Worm (Caenorhabditis elegans): ENCODE measurements around the gene Y54G2A.52.
"Not testable (repeated sequence)": the region's sequence is repeated elsewhere in the genome, so short reads cannot be mapped to it uniquely, and the experiment has no call there.

Gene Y54G2A.52

ce11 chrIV:2785057-2785456 is 13.4 kb downstream of the Y54G2A.52 start:
- TF ChIP-seq nfya-1 (tag; optimal IDR thresholded peaks at IDR 0.05), result peak; percentile 44
- TF ChIP-seq nhr-11 (tag; optimal IDR thresholded peaks at IDR 0.05), result no peak
- peak; percentile 14 for TF ChIP-seq unc-55 (GFP tag; optimal IDR thresholded peaks at IDR 0.05)
- TF ChIP-seq npax-4 (tag; optimal IDR thresholded peaks at IDR 0.05), result no peak
- no peak for TF ChIP-seq gmeb-2 (tag; optimal IDR thresholded peaks at IDR 0.05)
- TF ChIP-seq ama-1 (optimal IDR thresholded peaks at IDR 0.05), result no peak
- no peak for TF ChIP-seq dmd-4 (tag; optimal IDR thresholded peaks at IDR 0.05; ENCODE audit: borderline replicate concordance)
- TF ChIP-seq unc-42 (tag; optimal IDR thresholded peaks at IDR 0.05), result peak; percentile 71
- TF ChIP-seq hlh-15 (tag; optimal IDR thresholded peaks at IDR 0.05), result no peak
- no peak for TF ChIP-seq syd-9 (tag; optimal IDR thresholded peaks at IDR 0.05)
- no peak for TF ChIP-seq rnt-1 (tag; optimal IDR thresholded peaks at IDR 0.05)
- TF ChIP-seq odd-2 (tag; optimal IDR thresholded peaks at IDR 0.05), result no peak
- TF ChIP-seq zip-5 (tag; optimal IDR thresholded peaks at IDR 0.05), result no peak
- no peak for TF ChIP-seq hlh-30 (tag; optimal IDR thresholded peaks at IDR 0.05; ENCODE audit: insufficient read depth)
- TF ChIP-seq fax-1 (tag; optimal IDR thresholded peaks at IDR 0.05), result no peak
- no peak for TF ChIP-seq K02D7.2 (tag; optimal IDR thresholded peaks at IDR 0.05)

- no peak for TF ChIP-seq ceh-31 (tag; optimal IDR thresholded peaks at IDR 0.05)
- no peak for TF ChIP-seq ceh-22 (tag; optimal IDR thresholded peaks at IDR 0.05)
- no peak for TF ChIP-seq unc-55 (GFP tag; optimal IDR thresholded peaks at IDR 0.05)
- TF ChIP-seq ztf-16 (tag; optimal IDR thresholded peaks at IDR 0.05), result no peak
- TF ChIP-seq Y22D7AL.16 (tag; optimal IDR thresholded peaks at IDR 0.05), result no peak
- no peak for TF ChIP-seq hlh-13 (GFP tag; optimal IDR thresholded peaks at IDR 0.05)
- TF ChIP-seq unc-86 (tag; optimal IDR thresholded peaks at IDR 0.05), result no peak
- TF ChIP-seq ttx-3 (tag; optimal IDR thresholded peaks at IDR 0.05), result no peak
- no peak for TF ChIP-seq pros-1 (tag; optimal IDR thresholded peaks at IDR 0.05)
- TF ChIP-seq ceh-9 (tag; optimal IDR thresholded peaks at IDR 0.05), result no peak
- TF ChIP-seq elt-4 (tag; optimal IDR thresholded peaks at IDR 0.05), result no peak
- no peak for TF ChIP-seq ceh-48 (tag; optimal IDR thresholded peaks at IDR 0.05)
- no peak for TF ChIP-seq C38D4.7 (GFP tag; optimal IDR thresholded peaks at IDR 0.05)
- no peak for TF ChIP-seq hlh-8 (tag; optimal IDR thresholded peaks at IDR 0.05)
- no peak for TF ChIP-seq dmd-4 (tag; optimal IDR thresholded peaks at IDR 0.05; ENCODE audit: borderline replicate concordance)
- no peak for TF ChIP-seq ceh-19 (GFP tag; optimal IDR thresholded peaks at IDR 0.05)
- no peak for TF ChIP-seq K09A11.1 (tag; optimal IDR thresholded peaks at IDR 0.05; ENCODE audit: insufficient read depth)
- no peak for TF ChIP-seq ceh-30 (tag; optimal IDR thresholded peaks at IDR 0.05)
- no peak for TF ChIP-seq gmeb-2 (tag; optimal IDR thresholded peaks at IDR 0.05)
These were observed 15.5 kb downstream of the Y54G2A.52 start, which contains the start of gene Y54G2A.12 for ce11 chrIV:2782793-2783540. Gene Y54G2A.12 (minus strand): TSS chrIV:2782843.

DNA sequence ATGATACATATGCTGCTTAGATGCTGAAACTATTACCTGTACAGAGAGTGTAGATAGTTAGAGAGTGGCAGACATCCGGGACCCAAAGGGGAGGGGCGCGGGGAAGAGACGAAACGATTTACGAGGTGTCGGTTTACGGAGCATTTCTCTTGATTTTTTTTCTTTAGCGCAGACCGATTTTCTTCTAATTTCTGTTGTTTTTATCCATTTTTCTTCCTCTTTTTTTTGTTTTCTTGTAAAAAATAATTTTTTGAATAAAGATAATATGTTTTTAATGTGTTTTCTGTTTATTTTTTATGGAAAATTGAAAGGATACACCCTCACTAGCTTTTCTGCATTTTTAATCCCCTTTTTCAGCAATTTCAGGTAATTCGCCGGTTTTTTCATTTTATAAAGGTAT is 20.6 kb downstream of the Y54G2A.52 start, which contains the start of gene Y54G2A.72:
Gene Y54G2A.72 (plus strand): TSS at position 301 of the 400 bp plus-strand sequence.
- not testable (repeated sequence) for TF ChIP-seq ceh-48, ahr-1, K02D7.2 (tag; optimal IDR thresholded peaks at IDR 0.05)

DNA sequence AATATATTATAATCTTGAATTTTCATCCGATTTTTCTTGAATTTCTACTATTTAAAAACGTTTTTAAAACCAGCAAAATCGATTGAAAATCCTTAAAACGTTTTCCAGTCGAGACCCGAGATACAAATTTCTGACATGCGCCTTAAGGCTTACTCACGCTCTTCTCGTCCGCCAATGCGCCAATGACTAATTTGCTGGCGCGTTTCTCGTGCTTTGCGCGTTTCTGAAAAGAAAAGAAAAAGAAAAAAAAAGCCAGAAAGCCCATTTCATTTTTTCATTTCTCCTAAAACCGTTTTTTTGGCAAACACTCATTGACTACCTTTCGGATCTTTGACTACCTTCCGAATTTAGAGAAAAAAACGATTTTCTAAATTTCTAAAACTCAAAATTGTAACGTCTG is 21.8 kb downstream of the Y54G2A.52 start:
- TF ChIP-seq npax-4 (tag; optimal IDR thresholded peaks at IDR 0.05), result no peak
- no peak for TF ChIP-seq fkh-10 (GFP tag; optimal IDR thresholded peaks at IDR 0.05)
- no peak for TF ChIP-seq che-1 (tag; optimal IDR thresholded peaks at IDR 0.05)
- TF ChIP-seq ceh-31 (tag; optimal IDR thresholded peaks at IDR 0.05), result no peak

All from whole organism, late embryonic.